Worm (Caenorhabditis elegans) whole organism, late embryonic: Measurements from ENCODE around the gene enol-1.

ENCODE experiments used
- dve-1 ChIP-seq: sonication (generic microtip); optimal IDR thresholded peaks from 2 replicates; lab custom pipeline; 2017; ENCODE audit warnings: antibody characterized with exemption, mild to moderate bottlenecking, missing genetic modification characterization, missing compliant biosample characterization
- hlh-15 ChIP-seq: sonication (generic microtip); optimal IDR thresholded peaks from 2 replicates; lab custom pipeline; 2016; ENCODE audit warnings: missing genetic modification characterization, missing compliant biosample characterization
- rnt-1 ChIP-seq: sonication (generic microtip); optimal IDR thresholded peaks from 2 replicates; lab custom pipeline; 2016; ENCODE audit warnings: missing genetic modification characterization, missing compliant biosample characterization
- sox-2 ChIP-seq: fragments of 200-800 bp; sonication (Bioruptor generic); IDR thresholded peaks from 2 replicates; pipeline ENCODE4 v1.3.6; 2022; ENCODE audit warnings: missing genetic modification reagents, missing genetic modification characterization, missing compliant biosample characterization

DNA sequence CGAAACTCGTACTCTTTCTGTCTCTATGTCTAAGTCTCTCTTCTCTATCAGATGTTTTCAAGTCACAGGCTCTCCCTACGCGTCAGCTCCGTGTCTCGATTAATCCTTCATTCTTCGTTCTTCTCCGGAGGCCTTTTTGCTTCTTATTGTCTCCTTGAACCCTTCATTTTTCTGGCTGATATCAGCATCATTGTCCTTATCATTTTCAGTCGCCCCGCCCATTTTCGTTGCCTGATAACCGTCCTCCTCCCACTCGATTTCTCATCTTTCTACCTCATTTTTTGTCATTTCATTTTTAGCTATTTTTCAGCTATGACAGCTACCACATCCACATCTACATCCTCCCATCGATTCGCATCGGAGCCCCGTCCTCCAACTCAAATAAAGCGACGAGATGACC lies 8.7 kb upstream of the enol-1 start, which contains the start of gene B0457.6:
- TF ChIP-seq dve-1 (tag; lab: Kevin White, UChicago): no peak
- TF ChIP-seq sox-2: no peak
- no peak for TF ChIP-seq hlh-15 (tag; lab: Kevin White, UChicago)
- TF ChIP-seq rnt-1 (tag; lab: Kevin White, UChicago): no peak
